Worm (Caenorhabditis elegans) whole organism, L2 larva: ENCODE measurements around the gene C09E10.3.

Source experiments
- C34F6.9 ChIP-seq: fragments of 150-350 bp; optimal IDR thresholded peaks from 2 replicates; lab custom pipeline; 2014; ENCODE audit warnings: missing biosample characterization, missing genetic modification characterization
- F13H6.1 ChIP-seq: sonication (generic microtip); optimal IDR thresholded peaks from 2 replicates; lab custom pipeline; 2016; ENCODE audit warnings: missing genetic modification characterization, missing compliant biosample characterization
- R02D3.7 ChIP-seq: fragments of 150-350 bp; optimal IDR thresholded peaks from 2 replicates; lab custom pipeline; 2014; ENCODE audit warnings: missing biosample characterization, missing genetic modification characterization
- Y55F3AM.14 ChIP-seq: fragments of 200-800 bp; sonication (Bioruptor generic); optimal IDR thresholded peaks from 2 replicates; lab custom pipeline; 2018; ENCODE audit warnings: mild to moderate bottlenecking, missing genetic modification characterization, missing compliant biosample characterization
- ZK546.5 ChIP-seq: sonication (generic microtip); optimal IDR thresholded peaks from 2 replicates; lab custom pipeline; 2017; ENCODE audit warnings: missing biosample characterization, missing genetic modification characterization
- alr-1 ChIP-seq: fragments of 150-350 bp; optimal IDR thresholded peaks from 2 replicates; lab custom pipeline; 2014; ENCODE audit warnings: missing biosample characterization, missing genetic modification characterization
- aly-2 ChIP-seq: fragments of 150-350 bp; optimal IDR thresholded peaks from 2 replicates; lab custom pipeline; 2014; ENCODE audit warnings: missing biosample characterization, missing genetic modification characterization
- ama-1 ChIP-seq: fragments of 150-350 bp; optimal IDR thresholded peaks from 2 replicates; lab custom pipeline; 2018; ENCODE audit warnings: inconsistent platforms
- blmp-1 ChIP-seq: sonication (generic microtip); optimal IDR thresholded peaks from 2 replicates; lab custom pipeline; 2017; ENCODE audit warnings: missing genetic modification characterization, mild to moderate bottlenecking, missing compliant biosample characterization, antibody characterized with exemption, moderate library complexity; ENCODE audit not compliant: insufficient read depth
- ceh-16 ChIP-seq: fragments of 150-350 bp; optimal IDR thresholded peaks from 2 replicates; lab custom pipeline; 2014; ENCODE audit warnings: missing biosample characterization, missing genetic modification characterization
- ceh-82 ChIP-seq: fragments of 150-350 bp; optimal IDR thresholded peaks from 2 replicates; lab custom pipeline; 2014; ENCODE audit warnings: missing biosample characterization, missing genetic modification characterization
- crh-2 ChIP-seq: sonication (generic microtip); optimal IDR thresholded peaks from 2 replicates; lab custom pipeline; 2017; ENCODE audit warnings: missing biosample characterization, missing genetic modification characterization
- dmd-4 ChIP-seq: sonication (generic microtip); optimal IDR thresholded peaks from 2 replicates; lab custom pipeline; 2017; ENCODE audit warnings: missing biosample characterization, missing genetic modification characterization
- egl-27 ChIP-seq: sonication (generic microtip); optimal IDR thresholded peaks from 3 replicates; lab custom pipeline; 2017; ENCODE audit warnings: missing biosample characterization, missing genetic modification reagents, missing genetic modification characterization
- elt-1 ChIP-seq: fragments of 150-350 bp; optimal IDR thresholded peaks from 2 replicates; lab custom pipeline; 2014; ENCODE audit warnings: missing biosample characterization, missing genetic modification characterization
- elt-3 ChIP-seq: sonication (generic microtip); optimal IDR thresholded peaks from 2 replicates; lab custom pipeline; 2017; ENCODE audit warnings: missing biosample characterization, missing genetic modification characterization
- fos-1 ChIP-seq: fragments of 150-350 bp; optimal IDR thresholded peaks from 2 replicates; lab custom pipeline; 2014; ENCODE audit warnings: missing biosample characterization, missing genetic modification characterization
- gmeb-1 ChIP-seq: fragments of 150-350 bp; optimal IDR thresholded peaks from 2 replicates; lab custom pipeline; 2014; ENCODE audit warnings: missing biosample characterization, missing genetic modification characterization
- lin-11 ChIP-seq: fragments of 150-350 bp; sonication (generic microtip); optimal IDR thresholded peaks from 2 replicates; lab custom pipeline; 2014; ENCODE audit warnings: missing biosample characterization, missing genetic modification characterization, inconsistent platforms, mixed read lengths
- lin-13 ChIP-seq: fragments of 150-350 bp; optimal IDR thresholded peaks from 2 replicates; lab custom pipeline; 2014; ENCODE audit warnings: missing biosample characterization, missing genetic modification reagents, missing genetic modification characterization
- lin-39 ChIP-seq: fragments of 150-350 bp; optimal IDR thresholded peaks from 2 replicates; lab custom pipeline; 2014; ENCODE audit warnings: missing biosample characterization, missing genetic modification reagents, missing genetic modification characterization
- lsy-2 ChIP-seq, 2 experiments: fragments of 150-350 bp in 1 of 2; sonication (generic microtip) in 1 of 2; optimal IDR thresholded peaks; 2 replicates each; lab custom pipeline; 2014 to 2017; ENCODE audit warnings: missing biosample characterization in 2 of 2, missing genetic modification characterization in 2 of 2
- mab-5 ChIP-seq: fragments of 150-350 bp; optimal IDR thresholded peaks from 2 replicates; lab custom pipeline; 2014; ENCODE audit warnings: missing biosample characterization, missing genetic modification characterization
- mbf-1 ChIP-seq: sonication (generic microtip); optimal IDR thresholded peaks from 2 replicates; lab custom pipeline; 2017; ENCODE audit warnings: missing biosample characterization, missing genetic modification characterization
- mdl-1 ChIP-seq, 2 experiments: fragments of 150-350 bp in 1 of 2; sonication (generic microtip) in 1 of 2; optimal IDR thresholded peaks; 2 replicates each; lab custom pipeline; 2017; ENCODE audit warnings: missing biosample characterization in 2 of 2, missing genetic modification characterization in 2 of 2
- nhr-10 ChIP-seq: sonication (generic microtip); optimal IDR thresholded peaks from 2 replicates; lab custom pipeline; 2017; ENCODE audit warnings: missing biosample characterization, missing genetic modification characterization
- nhr-11 ChIP-seq: fragments of 150-350 bp; optimal IDR thresholded peaks from 2 replicates; lab custom pipeline; 2014; ENCODE audit warnings: missing biosample characterization, missing genetic modification characterization
- nhr-12 ChIP-seq: fragments of 150-350 bp; optimal IDR thresholded peaks from 2 replicates; lab custom pipeline; 2014; ENCODE audit warnings: missing biosample characterization, missing genetic modification characterization
- nhr-129 ChIP-seq: fragments of 150-350 bp; optimal IDR thresholded peaks from 2 replicates; lab custom pipeline; 2014; ENCODE audit warnings: missing biosample characterization, missing genetic modification characterization
- nhr-21 ChIP-seq: fragments of 150-350 bp; optimal IDR thresholded peaks from 2 replicates; lab custom pipeline; 2014; ENCODE audit warnings: missing biosample characterization, missing genetic modification characterization
- nhr-23 ChIP-seq: fragments of 150-350 bp; optimal IDR thresholded peaks from 2 replicates; lab custom pipeline; 2014; ENCODE audit warnings: missing biosample characterization, missing genetic modification reagents, missing genetic modification characterization
- nhr-237 ChIP-seq: fragments of 150-350 bp; optimal IDR thresholded peaks from 2 replicates; lab custom pipeline; 2014; ENCODE audit warnings: missing biosample characterization, missing genetic modification characterization
- nhr-25 ChIP-seq: fragments of 150-350 bp; sonication (generic microtip); optimal IDR thresholded peaks from 3 replicates; lab custom pipeline; 2014; ENCODE audit warnings: missing biosample characterization, missing genetic modification characterization
- nhr-6 ChIP-seq: fragments of 150-350 bp; optimal IDR thresholded peaks from 2 replicates; lab custom pipeline; 2014; ENCODE audit warnings: missing biosample characterization, missing genetic modification characterization
- nhr-77 ChIP-seq: fragments of 150-350 bp; optimal IDR thresholded peaks from 2 replicates; lab custom pipeline; 2014; ENCODE audit warnings: missing biosample characterization, missing genetic modification characterization
- peb-1 ChIP-seq: fragments of 150-350 bp; optimal IDR thresholded peaks from 2 replicates; lab custom pipeline; 2014; ENCODE audit warnings: missing biosample characterization, missing genetic modification characterization
- sem-4 ChIP-seq: fragments of 150-350 bp; optimal IDR thresholded peaks from 2 replicates; lab custom pipeline; 2014; ENCODE audit warnings: missing biosample characterization, missing genetic modification reagents, missing genetic modification characterization
- skn-1 ChIP-seq: sonication (generic microtip); optimal IDR thresholded peaks from 2 replicates; lab custom pipeline; 2017; ENCODE audit warnings: missing biosample characterization, missing genetic modification characterization
- sma-3 ChIP-seq: sonication (generic microtip); optimal IDR thresholded peaks from 2 replicates; lab custom pipeline; 2016; ENCODE audit warnings: missing genetic modification reagents, missing genetic modification characterization, missing compliant biosample characterization
- sma-9 ChIP-seq, 2 experiments: fragments of 150-350 bp in 1 of 2; sonication (generic microtip) in 1 of 2; optimal IDR thresholded peaks; 2 replicates each; lab custom pipeline; 2014 to 2016; ENCODE audit warnings: missing genetic modification characterization in 2 of 2, mild to moderate bottlenecking in 1 of 2, missing biosample characterization in 1 of 2, missing compliant biosample characterization in 1 of 2, missing genetic modification reagents in 1 of 2, moderate library complexity in 1 of 2
- snpc-4 ChIP-seq: fragments of 150-350 bp; optimal IDR thresholded peaks from 2 replicates; lab custom pipeline; 2014; ENCODE audit warnings: missing biosample characterization, missing genetic modification characterization
- unc-39 ChIP-seq: fragments of 150-350 bp; optimal IDR thresholded peaks from 2 replicates; lab custom pipeline; 2014; ENCODE audit warnings: missing biosample characterization, missing genetic modification characterization
- unc-55 ChIP-seq: fragments of 150-350 bp; sonication (generic microtip); optimal IDR thresholded peaks from 3 replicates; lab custom pipeline; 2014; ENCODE audit warnings: missing biosample characterization, missing genetic modification reagents, missing genetic modification characterization
- unc-62 ChIP-seq: fragments of 150-350 bp; optimal IDR thresholded peaks from 2 replicates; lab custom pipeline; 2014; ENCODE audit warnings: missing biosample characterization, missing genetic modification reagents, missing genetic modification characterization
- zag-1 ChIP-seq: fragments of 150-350 bp; optimal IDR thresholded peaks from 2 replicates; lab custom pipeline; 2014; ENCODE audit warnings: missing biosample characterization, missing genetic modification characterization
- ztf-1 ChIP-seq: fragments of 200-800 bp; sonication (Bioruptor generic); conservative IDR thresholded peaks from 2 replicates; pipeline ENCODE4 v1.3.6; 2022; ENCODE audit warnings: missing genetic modification characterization, missing compliant biosample characterization
- ztf-11 ChIP-seq: sonication (generic microtip); optimal IDR thresholded peaks from 2 replicates; lab custom pipeline; 2017; ENCODE audit warnings: missing biosample characterization, missing genetic modification characterization
- ztf-4 ChIP-seq: fragments of 150-350 bp; optimal IDR thresholded peaks from 2 replicates; lab custom pipeline; 2014; ENCODE audit warnings: missing biosample characterization, missing genetic modification characterization

The C09E10.3 gene

ce11 chrX:1010627-1011452 is 19.7 kb upstream of the C09E10.3 start:
- TF ChIP-seq nhr-11 (no peak), blmp-1 (tag; lab: Kevin White, UChicago) (peak; percentile 20), aly-2 (no peak), zag-1 (tag; lab: Kevin White, UChicago) (no peak), elt-3 (no peak), ceh-82 (tag; lab: Kevin White, UChicago) (no peak), ceh-16 (tag; lab: Kevin White, UChicago) (no peak), nhr-23 (tag; lab: Kevin White, UChicago) (no peak), fos-1 (tag; lab: Kevin White, UChicago) (peak; percentile 73), sma-3 (peak; percentile 77), mab-5 (no peak), nhr-237 (tag; lab: Kevin White, UChicago) (no peak), ztf-4 (tag; lab: Kevin White, UChicago) (no peak), lin-13 (GFP tag; lab: Kevin White, UChicago) (no peak), crh-2 (tag; lab: Kevin White, UChicago) (peak; percentile 79), unc-62 (GFP tag; lab: Kevin White, UChicago) (no peak), ztf-11 (tag; lab: Kevin White, UChicago) (no peak), nhr-6 (tag; lab: Kevin White, UChicago) (peak; percentile 38), sma-9 (GFP tag; optimal IDR thresholded peaks at IDR 0.05; lab: Kevin White, UChicago) (peak; percentile 70), sma-9 (tag; optimal IDR thresholded peaks at IDR 0.05; lab: Kevin White, UChicago) (no peak), lin-39 (tag; lab: Kevin White, UChicago) (no peak), peb-1 (tag; lab: Kevin White, UChicago) (no peak), F13H6.1 (tag; lab: Kevin White, UChicago) (peak; percentile 49), skn-1 (tag; lab: Kevin White, UChicago) (no peak), C34F6.9 (tag; lab: Kevin White, UChicago) (peak; percentile 23), mdl-1 (tag; optimal IDR thresholded peaks at IDR 0.05; lab: Kevin White, UChicago) (no peak), nhr-21 (peak; percentile 80), unc-55 (GFP tag; lab: Kevin White, UChicago) (no peak), egl-27 (tag; lab: Kevin White, UChicago) (peak; percentile 37), lsy-2 (tag; optimal IDR thresholded peaks at IDR 0.05; lab: Kevin White, UChicago) (peak in 1 of 2 experiments; percentile 8), alr-1 (no peak), gmeb-1 (tag; lab: Kevin White, UChicago) (peak; percentile 72), lin-11 (tag; lab: Kevin White, UChicago) (no peak), nhr-10 (tag; lab: Kevin White, UChicago) (no peak), dmd-4 (no peak), mbf-1 (tag; lab: Kevin White, UChicago) (no peak), nhr-12 (tag; lab: Kevin White, UChicago) (no peak), unc-39 (tag; lab: Kevin White, UChicago) (no peak), elt-1 (tag; lab: Kevin White, UChicago) (no peak), nhr-25 (peak; percentile 72), ama-1 (lab: Kevin White, UChicago) (peak; percentile 28), snpc-4 (no peak), nhr-129 (tag; lab: Kevin White, UChicago) (peak; percentile 70), R02D3.7 (tag; lab: Kevin White, UChicago) (no peak), Y55F3AM.14 (no peak), sem-4 (no peak), nhr-77 (tag; lab: Kevin White, UChicago) (no peak), ZK546.5 (no peak), ztf-1 (no peak)
